Fruit fly (Drosophila melanogaster): ENCODE data around the gene Act5C.

Gene Act5C

dm6 chrX:5899241-5900145 is 1.2 kb upstream of the Act5C start (continued):
- TF ChIP-seq Doc3 (GFP tag; IDR thresholded peaks at IDR 0.05; ENCODE audit: partially characterized antibody): no peak
- no peak for TF ChIP-seq gcm (GFP tag; optimal IDR thresholded peaks at IDR 0.05)
- TF ChIP-seq B-H2 (GFP tag; optimal IDR thresholded peaks at IDR 0.05): peak; percentile 8
- TF ChIP-seq CG7357 (GFP tag; IDR thresholded peaks at IDR 0.05): no peak
- TF ChIP-seq CG7745 (tag; optimal IDR thresholded peaks at IDR 0.05): no peak
- TF ChIP-seq HLH4C (GFP tag; IDR thresholded peaks at IDR 0.05; ENCODE audit: partially characterized antibody): no peak
- TF ChIP-seq CG18476 (GFP tag; optimal IDR thresholded peaks at IDR 0.05): no peak
- TF ChIP-seq Tbp (GFP tag; optimal IDR thresholded peaks at IDR 0.05): no peak
- TF ChIP-seq CG15073 (GFP tag; optimal IDR thresholded peaks at IDR 0.05): no peak
- TF ChIP-seq Scr (GFP tag; IDR thresholded peaks at IDR 0.05; ENCODE audit: partially characterized antibody): 0 out of 2 replicates have a peak, but pooled peaks have one; percentile 13
- TF ChIP-seq CG6683 (GFP tag; optimal IDR thresholded peaks at IDR 0.05): no peak
- TF ChIP-seq ERR (GFP tag; optimal IDR thresholded peaks at IDR 0.05): no peak
- TF ChIP-seq ATbp (GFP tag; optimal IDR thresholded peaks at IDR 0.05): peak; percentile 32
- TF ChIP-seq CG14050 (GFP tag; IDR thresholded peaks at IDR 0.05): no peak
- TF ChIP-seq D19A (tag; optimal IDR thresholded peaks at IDR 0.05): no peak
- peak; percentile 21 for TF ChIP-seq Hand (GFP tag; optimal IDR thresholded peaks at IDR 0.05)
- TF ChIP-seq psq (GFP tag; optimal IDR thresholded peaks at IDR 0.05): peak; percentile 75
- no peak for TF ChIP-seq CG12071 (GFP tag; optimal IDR thresholded peaks at IDR 0.05)
- no peak for TF ChIP-seq Dfd (GFP tag; optimal IDR thresholded peaks at IDR 0.05)
- TF ChIP-seq Ada2b (GFP tag; IDR thresholded peaks at IDR 0.05): no peak
- TF ChIP-seq CG2199 (GFP tag; IDR thresholded peaks at IDR 0.05): no peak
- TF ChIP-seq CG4707 (GFP tag; optimal IDR thresholded peaks at IDR 0.05): no peak
- TF ChIP-seq CG7987 (GFP tag; optimal IDR thresholded peaks at IDR 0.05): no peak
- TF ChIP-seq CG3847 (GFP tag; IDR thresholded peaks at IDR 0.05): no peak
- TF ChIP-seq otp (GFP tag; IDR thresholded peaks at IDR 0.05): 0 out of 3 replicates have a peak, but pooled peaks have one; percentile 63
- no peak for TF ChIP-seq sd (tag; optimal IDR thresholded peaks at IDR 0.05)
- no peak; the same call in 1 of the 2 replicates for TF ChIP-seq MBD-R2 (GFP tag; IDR thresholded peaks at IDR 0.05)
- TF ChIP-seq CG1647 (GFP tag; optimal IDR thresholded peaks at IDR 0.05): no peak
- TF ChIP-seq ken (GFP tag; IDR thresholded peaks at IDR 0.05): no peak
- no peak for TF ChIP-seq Neu2 (GFP tag; optimal IDR thresholded peaks at IDR 0.05; ENCODE audit: borderline replicate concordance)
- TF ChIP-seq TFAM (GFP tag; optimal IDR thresholded peaks at IDR 0.05): no peak
- TF ChIP-seq CG18262 (tag; optimal IDR thresholded peaks at IDR 0.05): no peak
- TF ChIP-seq crp (GFP tag; optimal IDR thresholded peaks at IDR 0.05): no peak
- TF ChIP-seq CG8281 (tag; optimal IDR thresholded peaks at IDR 0.05): no peak
- TF ChIP-seq yki (optimal IDR thresholded peaks at IDR 0.05): peak; percentile 0
- TF ChIP-seq CG12104 (GFP tag; optimal IDR thresholded peaks at IDR 0.05): no peak
- no peak for TF ChIP-seq CG4820 (GFP tag; optimal IDR thresholded peaks at IDR 0.05)
- TF ChIP-seq pan (optimal IDR thresholded peaks at IDR 0.05): no peak
- no peak for TF ChIP-seq pan (GFP tag; optimal IDR thresholded peaks at IDR 0.05 in 1 of 2, IDR thresholded peaks at IDR 0.05 in 1 of 2)
- TF ChIP-seq CG9727 (GFP tag; optimal IDR thresholded peaks at IDR 0.05): no peak
- TF ChIP-seq dimm (GFP tag; IDR thresholded peaks at IDR 0.05): no peak
- no peak for TF ChIP-seq Sry-δ (GFP tag; optimal IDR thresholded peaks at IDR 0.05)
- no peak for TF ChIP-seq sens-2 (GFP tag; IDR thresholded peaks at IDR 0.05)
- TF ChIP-seq fu2 (GFP tag; optimal IDR thresholded peaks at IDR 0.05): no peak
- no peak for TF ChIP-seq Bteb2 (GFP tag; optimal IDR thresholded peaks at IDR 0.05)
- TF ChIP-seq mam (GFP tag; optimal IDR thresholded peaks at IDR 0.05): no peak
- no peak for TF ChIP-seq bigmax (GFP tag; optimal IDR thresholded peaks at IDR 0.05)
- no peak for TF ChIP-seq D19B (GFP tag; optimal IDR thresholded peaks at IDR 0.05)
- TF ChIP-seq CG10431 (GFP tag; optimal IDR thresholded peaks at IDR 0.05): no peak
- no peak for TF ChIP-seq eyg (GFP tag; optimal IDR thresholded peaks at IDR 0.05)

Measured in whole organism, embryonic.